Fruit fly (Drosophila melanogaster) whole organism, embryonic: ENCODE data around the gene Vinc.

ENCODE experiments used
- Atf3 ChIP-seq: fragments of 200-800 bp; sonication (Bioruptor generic); optimal IDR thresholded peaks from 3 replicates; lab custom pipeline; 2016; ENCODE audit warnings: missing biosample characterization, missing genetic modification characterization
- BEAF-32 ChIP-seq: fragments of 200-800 bp; sonication (Bioruptor generic); optimal IDR thresholded peaks from 3 replicates; lab custom pipeline; 2017; ENCODE audit warnings: missing biosample characterization, missing genetic modification characterization, mild to moderate bottlenecking, moderate library complexity, missing genetic modification reagents
- CG11696 ChIP-seq: fragments of 200-800 bp; sonication (Bioruptor generic); IDR thresholded peaks from 2 replicates; pipeline ENCODE4 v1.3.6; 2022; ENCODE audit warnings: missing biosample characterization, missing genetic modification characterization
- CG13287 ChIP-seq: fragments of 200-800 bp; sonication (Bioruptor generic); IDR thresholded peaks from 2 replicates; pipeline ENCODE4 v1.3.6; 2022; ENCODE audit warnings: missing biosample characterization, missing genetic modification characterization; ENCODE audit not compliant: partially characterized antibody
- CG13296 ChIP-seq: fragments of 200-800 bp; sonication (Bioruptor generic); optimal IDR thresholded peaks from 3 replicates; lab custom pipeline; 2018; ENCODE audit warnings: missing biosample characterization, mild to moderate bottlenecking, missing genetic modification characterization
- CG14710 ChIP-seq: fragments of 200-800 bp; sonication (Bioruptor generic); optimal IDR thresholded peaks from 3 replicates; lab custom pipeline; 2019; ENCODE audit warnings: missing biosample characterization, mild to moderate bottlenecking, missing genetic modification characterization, moderate library complexity
- CG14860 ChIP-seq: fragments of 200-800 bp; sonication (Bioruptor generic); IDR thresholded peaks from 3 replicates; pipeline ENCODE4 v1.3.6; 2022; ENCODE audit warnings: missing biosample characterization, missing genetic modification characterization; ENCODE audit not compliant: partially characterized antibody
- CG15514 ChIP-seq: fragments of 200-800 bp; sonication (Bioruptor generic); optimal IDR thresholded peaks from 3 replicates; lab custom pipeline; 2017; ENCODE audit warnings: missing biosample characterization, missing genetic modification characterization, mild to moderate bottlenecking, moderate library complexity, missing genetic modification reagents
- CG16779 ChIP-seq: fragments of 200-800 bp; sonication (Bioruptor generic); IDR thresholded peaks from 2 replicates; pipeline ENCODE4 v1.3.6; 2022; ENCODE audit warnings: missing biosample characterization, missing genetic modification characterization
- CG17186 ChIP-seq: fragments of 200-800 bp; sonication (Bioruptor generic); optimal IDR thresholded peaks from 3 replicates; lab custom pipeline; 2017; ENCODE audit warnings: missing biosample characterization, missing genetic modification reagents, missing genetic modification characterization
- CG18476 ChIP-seq: fragments of 200-800 bp; sonication (Bioruptor generic); optimal IDR thresholded peaks from 2 replicates; lab custom pipeline; 2016; ENCODE audit warnings: missing biosample characterization, mild to moderate bottlenecking, missing genetic modification characterization
- CG30020 ChIP-seq: fragments of 200-800 bp; optimal IDR thresholded peaks from 2 replicates; lab custom pipeline; 2019; ENCODE audit warnings: missing biosample characterization, mild to moderate bottlenecking, missing genetic modification characterization, moderate library complexity
- CG31224 ChIP-seq: fragments of 200-800 bp; sonication (Bioruptor generic); IDR thresholded peaks from 2 replicates; pipeline ENCODE4 v1.3.6; 2022; ENCODE audit warnings: missing biosample characterization, missing genetic modification characterization
- CG34422 ChIP-seq: fragments of 200-800 bp; sonication (Bioruptor generic); IDR thresholded peaks from 3 replicates; pipeline ENCODE4 v1.3.6; 2022; ENCODE audit warnings: missing biosample characterization, missing genetic modification characterization
- CG4820 ChIP-seq: fragments of 200-800 bp; sonication (Bioruptor generic); optimal IDR thresholded peaks from 3 replicates; lab custom pipeline; 2016; ENCODE audit warnings: missing biosample characterization, missing genetic modification characterization
- CG6683 ChIP-seq: fragments of 200-800 bp; sonication (Bioruptor generic); optimal IDR thresholded peaks from 2 replicates; lab custom pipeline; 2017; ENCODE audit warnings: missing biosample characterization, mild to moderate bottlenecking, missing genetic modification characterization, missing genetic modification reagents
- CG9797 ChIP-seq: fragments of 200-800 bp; sonication (Bioruptor generic); optimal IDR thresholded peaks from 3 replicates; lab custom pipeline; 2018; ENCODE audit warnings: missing biosample characterization, mild to moderate bottlenecking, missing genetic modification characterization
- D ChIP-seq, 2 experiments: fragments of 200-800 bp in 1 of 2; fragments of >200 bp in 1 of 2; sonication (Bioruptor generic) in 1 of 2; optimal IDR thresholded peaks; 2 replicates in 1 of 2; 3 replicates in 1 of 2; lab custom pipeline; 2017; ENCODE audit warnings: mild to moderate bottlenecking in 1 of 2, missing biosample characterization in 1 of 2, missing genetic modification characterization in 1 of 2, missing genetic modification reagents in 1 of 2
- Dek ChIP-seq: fragments of 200-800 bp; sonication (Bioruptor generic); optimal IDR thresholded peaks from 3 replicates; lab custom pipeline; 2019; ENCODE audit warnings: missing biosample characterization, mild to moderate bottlenecking, missing genetic modification characterization, moderate library complexity
- Dip2 ChIP-seq: fragments of 200-800 bp; sonication (Bioruptor generic); IDR thresholded peaks from 2 replicates; pipeline ENCODE4 v1.3.6; 2022; ENCODE audit warnings: missing biosample characterization, missing genetic modification characterization
- Doc3 ChIP-seq: fragments of 200-800 bp; sonication (Bioruptor generic); IDR thresholded peaks from 3 replicates; pipeline ENCODE4 v1.3.6; 2022; ENCODE audit warnings: missing biosample characterization, missing genetic modification characterization; ENCODE audit not compliant: partially characterized antibody
- Dp ChIP-seq: fragments of 200-800 bp; sonication (Bioruptor generic); optimal IDR thresholded peaks from 2 replicates; lab custom pipeline; 2018; ENCODE audit warnings: missing biosample characterization, mild to moderate bottlenecking, missing genetic modification characterization, moderate library complexity
- Dref ChIP-seq: fragments of 200-800 bp; sonication (Bioruptor generic); IDR thresholded peaks from 2 replicates; pipeline ENCODE4 v1.3.6; 2022; ENCODE audit warnings: missing biosample characterization, missing genetic modification characterization
- HLH4C ChIP-seq: fragments of 200-800 bp; sonication (Bioruptor generic); IDR thresholded peaks from 3 replicates; pipeline ENCODE4 v1.3.6; 2022; ENCODE audit warnings: missing biosample characterization, missing genetic modification characterization; ENCODE audit not compliant: partially characterized antibody
- MBD-R2 ChIP-seq: fragments of 200-800 bp; sonication (Bioruptor generic); IDR thresholded peaks from 2 replicates; pipeline ENCODE4 v1.3.6; 2022; ENCODE audit warnings: missing biosample characterization, missing genetic modification characterization
- Mes4 ChIP-seq: fragments of 200-800 bp; sonication (Bioruptor generic); optimal IDR thresholded peaks from 2 replicates; lab custom pipeline; 2016; ENCODE audit warnings: missing biosample characterization, missing genetic modification characterization
- Sry-β ChIP-seq: fragments of 200-800 bp; sonication (Bioruptor generic); optimal IDR thresholded peaks from 2 replicates; lab custom pipeline; 2018; ENCODE audit warnings: missing biosample characterization, mild to moderate bottlenecking, missing genetic modification characterization, moderate library complexity
- Usf ChIP-seq: fragments of 200-800 bp; sonication (Bioruptor generic); optimal IDR thresholded peaks from 2 replicates; lab custom pipeline; 2017; ENCODE audit warnings: missing genotype, missing biosample characterization, missing genetic modification characterization
- abd-A ChIP-seq: fragments of 200-800 bp; sonication (Bioruptor generic); optimal IDR thresholded peaks from 3 replicates; lab custom pipeline; 2019; ENCODE audit warnings: missing biosample characterization, mild to moderate bottlenecking, missing genetic modification characterization, moderate library complexity
- ato ChIP-seq: fragments of 200-800 bp; sonication (Bioruptor generic); IDR thresholded peaks from 2 replicates; pipeline ENCODE4 v1.3.6; 2022; ENCODE audit warnings: missing biosample characterization, missing genetic modification characterization; ENCODE audit not compliant: partially characterized antibody
- bbx ChIP-seq: fragments of 200-800 bp; sonication (Bioruptor generic); IDR thresholded peaks from 2 replicates; pipeline ENCODE4 v1.3.6; 2022; ENCODE audit warnings: missing biosample characterization, missing genetic modification characterization; ENCODE audit not compliant: partially characterized antibody
- bigmax ChIP-seq: fragments of 200-800 bp; sonication (Bioruptor generic); optimal IDR thresholded peaks from 2 replicates; lab custom pipeline; 2018; ENCODE audit warnings: missing biosample characterization, mild to moderate bottlenecking, missing genetic modification characterization
- cad ChIP-seq: fragments of >200 bp; optimal IDR thresholded peaks from 2 replicates; lab custom pipeline; 2017; ENCODE audit warnings: missing biosample characterization, missing genetic modification characterization
- chinmo ChIP-seq: fragments of 200-800 bp; sonication (Bioruptor generic); IDR thresholded peaks from 4 replicates; pipeline ENCODE4 v1.3.6; 2022; ENCODE audit warnings: missing biosample characterization, missing genetic modification characterization; ENCODE audit not compliant: partially characterized antibody
- chm ChIP-seq: fragments of 200-800 bp; sonication (Bioruptor generic); IDR thresholded peaks from 2 replicates; pipeline ENCODE4 v1.3.6; 2022; ENCODE audit warnings: missing biosample characterization, missing genetic modification characterization
- crp ChIP-seq, 2 experiments: fragments of 200-800 bp; sonication (Bioruptor generic); optimal IDR thresholded peaks; 2 replicates in 1 of 2; 3 replicates in 1 of 2; lab custom pipeline; 2017; ENCODE audit warnings: missing biosample characterization in 2 of 2, missing genetic modification characterization in 2 of 2, mild to moderate bottlenecking in 1 of 2, moderate library complexity in 1 of 2
- danr ChIP-seq: fragments of 200-800 bp; sonication (Bioruptor generic); IDR thresholded peaks from 2 replicates; pipeline ENCODE4 v1.3.6; 2022; ENCODE audit warnings: missing biosample characterization, missing genetic modification characterization
- hbn ChIP-seq: fragments of 200-800 bp; sonication (Bioruptor generic); IDR thresholded peaks from 2 replicates; pipeline ENCODE4 v1.3.6; 2022; ENCODE audit warnings: missing biosample characterization, missing genetic modification characterization; ENCODE audit not compliant: partially characterized antibody
- nerfin-2 ChIP-seq: fragments of 200-800 bp; sonication (Bioruptor generic); IDR thresholded peaks from 2 replicates; pipeline ENCODE4 v1.3.6; 2022; ENCODE audit warnings: missing biosample characterization, missing genetic modification characterization; ENCODE audit not compliant: partially characterized antibody
- p53 ChIP-seq: fragments of 200-800 bp; sonication (Bioruptor generic); optimal IDR thresholded peaks from 2 replicates; lab custom pipeline; 2016; ENCODE audit warnings: missing biosample characterization, missing genetic modification characterization
- phol ChIP-seq: fragments of 200-800 bp; sonication (Bioruptor generic); optimal IDR thresholded peaks from 3 replicates; lab custom pipeline; 2018; ENCODE audit warnings: missing biosample characterization, mild to moderate bottlenecking, missing genetic modification characterization, moderate library complexity
- pros ChIP-seq: fragments of 200-800 bp; sonication (Bioruptor generic); optimal IDR thresholded peaks from 3 replicates; lab custom pipeline; 2019; ENCODE audit warnings: missing biosample characterization, mild to moderate bottlenecking, missing genetic modification characterization, moderate library complexity
- shn ChIP-seq: fragments of 200-800 bp; sonication (Bioruptor generic); optimal IDR thresholded peaks from 3 replicates; lab custom pipeline; 2016; ENCODE audit warnings: missing biosample characterization, missing genetic modification characterization
- sug ChIP-seq: fragments of 200-800 bp; optimal IDR thresholded peaks from 2 replicates; lab custom pipeline; 2019; ENCODE audit warnings: missing biosample characterization, mild to moderate bottlenecking, missing genetic modification characterization, moderate library complexity
- tgo ChIP-seq: fragments of 200-800 bp; sonication (Bioruptor generic); IDR thresholded peaks from 3 replicates; pipeline ENCODE4 v1.3.6; 2022; ENCODE audit warnings: missing biosample characterization, missing genetic modification characterization
- toy ChIP-seq: fragments of 200-800 bp; sonication (Bioruptor generic); IDR thresholded peaks from 2 replicates; pipeline ENCODE4 v1.3.6; 2022; ENCODE audit warnings: missing biosample characterization, missing genetic modification characterization
- zen2 ChIP-seq: fragments of 200-800 bp; sonication (Bioruptor generic); IDR thresholded peaks from 3 replicates; pipeline ENCODE4 v1.3.6; 2022; ENCODE audit warnings: missing biosample characterization, missing genetic modification characterization; ENCODE audit not compliant: partially characterized antibody
- zfh1 ChIP-seq: fragments of 200-800 bp; sonication (Bioruptor generic); IDR thresholded peaks from 3 replicates; pipeline ENCODE4 v1.3.6; 2022; ENCODE audit warnings: missing biosample characterization, missing genetic modification characterization

Vinc gene

dm6 chrX:2180750-2181261 is 41.6 kb downstream of the Vinc start, which contains the start of gene pn (continued):
- no peak for TF ChIP-seq Dek (tag; lab: Kevin White, UChicago)
- peak; percentile 33; the same call in 1 of the 2 replicates for TF ChIP-seq MBD-R2 (GFP tag; lab: Robert Waterston, UW)
- peak; percentile 71 for TF ChIP-seq Dp (GFP tag; lab: Kevin White, UChicago)
- TF ChIP-seq Atf3, result no peak
- peak; percentile 8 for TF ChIP-seq phol (tag; lab: Kevin White, UChicago)
- 0 out of 3 replicates have a peak, but pooled peaks have one; percentile 17 for TF ChIP-seq zen2 (GFP tag; lab: Robert Waterston, UW)
- TF ChIP-seq bigmax (GFP tag; lab: Kevin White, UChicago), result no peak
- TF ChIP-seq CG13287 (GFP tag; lab: Robert Waterston, UW), result peak; percentile 32; the same call in 1 of the 2 replicates
- no peak for TF ChIP-seq tgo (GFP tag; lab: Robert Waterston, UW)
- TF ChIP-seq CG9797, result no peak
- TF ChIP-seq CG15514 (GFP tag; lab: Kevin White, UChicago), result peak; percentile 15
- 0 out of 2 replicates have a peak, but pooled peaks have one; percentile 27 for TF ChIP-seq ato (GFP tag; lab: Robert Waterston, UW)
- TF ChIP-seq BEAF-32 (GFP tag; lab: Kevin White, UChicago), result peak; percentile 55
- 0 out of 3 replicates have a peak, but pooled peaks have one; percentile 19 for TF ChIP-seq Doc3 (GFP tag; lab: Robert Waterston, UW)
- TF ChIP-seq p53, result no peak
- no peak for TF ChIP-seq zfh1
- peak; percentile 19 for TF ChIP-seq CG14710 (tag; lab: Kevin White, UChicago)
- no peak for TF ChIP-seq cad (GFP tag; lab: Kevin White, UChicago)
- no peak for TF ChIP-seq pros
- peak; percentile 34; the same call in 1 of the 2 replicates for TF ChIP-seq nerfin-2
- peak; percentile 60; the same call in 2 of the 3 replicates for TF ChIP-seq HLH4C
- peak; percentile 38; the same call in 1 of the 2 replicates for TF ChIP-seq bbx
- TF ChIP-seq danr (GFP tag; lab: Robert Waterston, UW), result no peak
- no peak for TF ChIP-seq chm (GFP tag; lab: Robert Waterston, UW)
- TF ChIP-seq Sry-β (GFP tag; lab: Kevin White, UChicago), result peak; percentile 80
- TF ChIP-seq shn (GFP tag; lab: Kevin White, UChicago), result no peak
- TF ChIP-seq CG17186 (GFP tag; lab: Kevin White, UChicago), result peak; percentile 37
- 0 out of 4 replicates have a peak, but pooled peaks have one; percentile 22 for TF ChIP-seq chinmo (GFP tag; lab: Robert Waterston, UW)
- TF ChIP-seq hbn (GFP tag; lab: Robert Waterston, UW), result peak; percentile 39; the same call in 1 of the 2 replicates
- 0 out of 3 replicates have a peak, but pooled peaks have one; percentile 44 for TF ChIP-seq CG14860 (GFP tag; lab: Robert Waterston, UW)
- TF ChIP-seq Dref (GFP tag; lab: Robert Waterston, UW), result peak; percentile 62

dm6 chrX:2178802-2179201 is 43.6 kb downstream of the Vinc start, which contains the start of gene Cyp4ae1:
Cyp4ae1 (plus strand) TSS chrX:2179007.
- TF ChIP-seq CG13287 (GFP tag; lab: Robert Waterston, UW) (no peak), abd-A (tag; lab: Kevin White, UChicago) (no peak), CG34422 (no peak), CG16779 (no peak), CG11696 (GFP tag; lab: Robert Waterston, UW) (no peak), CG4820 (GFP tag; lab: Kevin White, UChicago) (no peak), Usf (GFP tag; lab: Kevin White, UChicago) (no peak), CG30020 (tag; lab: Kevin White, UChicago) (no peak), Mes4 (GFP tag; lab: Kevin White, UChicago) (no peak), sug (tag; lab: Kevin White, UChicago) (peak; percentile 52), Dip2 (no peak), CG18476 (GFP tag; lab: Kevin White, UChicago) (no peak), CG13296 (GFP tag; lab: Kevin White, UChicago) (no peak), D (optimal IDR thresholded peaks at IDR 0.05; lab: Kevin White, UChicago) (no peak), D (GFP tag; optimal IDR thresholded peaks at IDR 0.05; lab: Kevin White, UChicago) (no peak), toy (GFP tag; lab: Robert Waterston, UW) (no peak), CG31224 (GFP tag; lab: Robert Waterston, UW) (no peak), CG6683 (no peak), crp (GFP tag; optimal IDR thresholded peaks at IDR 0.05; lab: Kevin White, UChicago) (peak in 1 of 2 experiments; percentile 76)
